Worm (Caenorhabditis elegans) whole organism, late embryonic: Measurements from ENCODE around the gene ZK218.4.

ENCODE experiments used
- Y22D7AL.16 ChIP-seq: sonication (generic microtip); optimal IDR thresholded peaks from 2 replicates; lab custom pipeline; 2016; ENCODE audit warnings: missing genetic modification characterization, missing compliant biosample characterization
- ets-4 ChIP-seq: sonication (generic microtip); optimal IDR thresholded peaks from 2 replicates; lab custom pipeline; 2016; ENCODE audit warnings: missing genetic modification characterization, missing compliant biosample characterization
- fax-1 ChIP-seq: sonication (generic microtip); optimal IDR thresholded peaks from 2 replicates; lab custom pipeline; 2016; ENCODE audit warnings: missing genotype, missing genetic modification characterization, missing compliant biosample characterization
- lim-6 ChIP-seq: sonication (generic microtip); optimal IDR thresholded peaks from 2 replicates; lab custom pipeline; 2016; ENCODE audit warnings: missing genetic modification characterization, missing compliant biosample characterization
- ref-2 ChIP-seq: sonication (generic microtip); optimal IDR thresholded peaks from 2 replicates; lab custom pipeline; 2016; ENCODE audit warnings: missing genetic modification characterization, missing compliant biosample characterization
- syd-9 ChIP-seq: sonication (generic microtip); optimal IDR thresholded peaks from 2 replicates; lab custom pipeline; 2016; ENCODE audit warnings: mild to moderate bottlenecking, missing genetic modification characterization, moderate library complexity, missing compliant biosample characterization

ce11 chrV:17066634-17067033 is 32.0 kb upstream of the ZK218.4 start:
- TF ChIP-seq lim-6 (tag; lab: Kevin White, UChicago) (no peak), syd-9 (no peak), Y22D7AL.16 (no peak), ref-2 (no peak), fax-1 (tag; lab: Kevin White, UChicago) (no peak), ets-4 (tag; lab: Kevin White, UChicago) (no peak)
